Fruit fly (Drosophila melanogaster): Measurements from ENCODE around the gene Cpr67Fa2.

Gene Cpr67Fa2

DNA sequence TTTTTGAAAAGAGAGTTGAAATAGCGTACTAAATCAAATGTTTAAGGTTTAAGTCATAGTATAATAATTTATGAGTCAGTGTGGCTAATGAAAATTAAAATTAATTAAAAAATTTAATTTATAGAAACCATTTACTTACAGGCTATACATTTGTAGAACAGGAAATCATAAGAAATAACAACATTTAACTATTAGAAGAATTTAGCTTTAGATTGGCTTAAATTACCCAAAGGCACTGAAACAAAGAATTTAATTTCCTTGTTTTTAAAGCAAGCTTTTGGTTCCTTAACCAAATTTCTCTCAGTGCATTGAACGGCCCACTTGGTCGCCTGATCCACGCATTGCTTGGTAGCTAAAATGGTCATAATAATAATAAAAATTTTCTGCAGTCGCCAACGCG is 11.9 kb downstream of the Cpr67Fa2 start (continued):
- TF ChIP-seq fd59A (GFP tag; optimal IDR thresholded peaks at IDR 0.05) (no peak), achi (GFP tag; optimal IDR thresholded peaks at IDR 0.05) (peak; percentile 4), CG34406 (GFP tag; optimal IDR thresholded peaks at IDR 0.05) (no peak), svp (GFP tag) (peak; percentile 68), lz (GFP tag; optimal IDR thresholded peaks at IDR 0.05) (no peak), Hr38 (GFP tag; optimal IDR thresholded peaks at IDR 0.05) (no peak), CG16779 (tag; optimal IDR thresholded peaks at IDR 0.05) (peak; percentile 13), CG3919 (GFP tag; optimal IDR thresholded peaks at IDR 0.05) (no peak), pdm3 (GFP tag; optimal IDR thresholded peaks at IDR 0.05) (no peak), Ets21C (GFP tag; optimal IDR thresholded peaks at IDR 0.05) (no peak), acj6 (GFP tag; optimal IDR thresholded peaks at IDR 0.05) (peak; percentile 23), CG6163 (GFP tag; IDR thresholded peaks at IDR 0.05) (no peak; the same call in 2 of the 3 replicates), OdsH (GFP tag; optimal IDR thresholded peaks at IDR 0.05) (peak; percentile 32), vri (GFP tag; optimal IDR thresholded peaks at IDR 0.05) (no peak), CG10631 (GFP tag; optimal IDR thresholded peaks at IDR 0.05) (peak; percentile 38), fd85E (GFP tag; optimal IDR thresholded peaks at IDR 0.05) (no peak), CG8319 (GFP tag; optimal IDR thresholded peaks at IDR 0.05) (no peak), Blimp-1 (GFP tag; optimal IDR thresholded peaks at IDR 0.05) (no peak), CG11762 (GFP tag; optimal IDR thresholded peaks at IDR 0.05; ENCODE audit: insufficient read depth) (no peak), Lpt (GFP tag; optimal IDR thresholded peaks at IDR 0.05) (peak; percentile 13), Eip93F (GFP tag; optimal IDR thresholded peaks at IDR 0.05) (no peak), Eip75B (GFP tag; optimal IDR thresholded peaks at IDR 0.05) (no peak), Met (GFP tag; optimal IDR thresholded peaks at IDR 0.05) (no peak), CG1621 (tag; optimal IDR thresholded peaks at IDR 0.05) (no peak), CG8119 (GFP tag; IDR thresholded peaks at IDR 0.05) (peak; percentile 53; the same call in 2 of the 3 replicates), Hr39 (GFP tag; optimal IDR thresholded peaks at IDR 0.05) (no peak), spab (GFP tag; optimal IDR thresholded peaks at IDR 0.05) (no peak), cyc (GFP tag; optimal IDR thresholded peaks at IDR 0.05) (peak; percentile 6)

DNA sequence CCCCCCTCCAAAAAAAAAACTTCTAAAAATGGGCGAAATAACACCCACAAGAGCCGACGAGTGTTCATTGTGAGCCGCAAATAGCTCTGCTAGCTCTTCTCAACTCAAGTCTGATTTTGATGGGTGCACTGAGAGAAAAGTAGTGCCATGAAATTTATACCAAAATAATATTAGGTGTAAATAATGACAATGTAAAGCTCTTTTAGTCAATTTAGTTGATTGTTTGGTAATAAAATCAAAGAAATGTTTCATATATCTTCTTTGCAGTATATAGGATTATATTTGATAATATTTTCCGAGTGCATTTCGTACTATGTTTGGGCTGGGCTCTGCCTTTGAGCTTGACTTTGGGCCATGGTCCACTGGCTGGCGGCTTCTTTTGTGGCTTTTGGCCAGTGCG is 13.3 kb downstream of the Cpr67Fa2 start:
- TF ChIP-seq CG7368 (GFP tag; optimal IDR thresholded peaks at IDR 0.05): no peak
- TF ChIP-seq pdm3 (GFP tag; optimal IDR thresholded peaks at IDR 0.05): no peak
- no peak for TF ChIP-seq CG6792 (GFP tag; optimal IDR thresholded peaks at IDR 0.05)
- peak; percentile 49 for TF ChIP-seq CG3919 (GFP tag; optimal IDR thresholded peaks at IDR 0.05)
- TF ChIP-seq dac (GFP tag; optimal IDR thresholded peaks at IDR 0.05): no peak
- no peak for TF ChIP-seq ss (GFP tag; optimal IDR thresholded peaks at IDR 0.05)
- no peak for TF ChIP-seq Gug (GFP tag; IDR thresholded peaks at IDR 0.05)
- no peak for TF ChIP-seq CG34406 (GFP tag; optimal IDR thresholded peaks at IDR 0.05)
- no peak for TF ChIP-seq salr (GFP tag; optimal IDR thresholded peaks at IDR 0.05)
- no peak for TF ChIP-seq CG16779 (tag; optimal IDR thresholded peaks at IDR 0.05)
- peak; percentile 40 for TF ChIP-seq Ets96B (tag; optimal IDR thresholded peaks at IDR 0.05)
- TF ChIP-seq Eip78C (GFP tag): peak; percentile 57
- TF ChIP-seq OdsH (GFP tag; optimal IDR thresholded peaks at IDR 0.05): peak; percentile 16
- peak; percentile 46 for TF ChIP-seq CG10631 (GFP tag; optimal IDR thresholded peaks at IDR 0.05)
- TF ChIP-seq CG3032 (tag; optimal IDR thresholded peaks at IDR 0.05): peak; percentile 40
- TF ChIP-seq Met (GFP tag; optimal IDR thresholded peaks at IDR 0.05): no peak
- TF ChIP-seq CG6808 (GFP tag; optimal IDR thresholded peaks at IDR 0.05): peak; percentile 24
- peak; percentile 9 for TF ChIP-seq esn (GFP tag; optimal IDR thresholded peaks at IDR 0.05)
- peak; percentile 70; the same call in 2 of the 3 replicates for TF ChIP-seq CG6163 (GFP tag; IDR thresholded peaks at IDR 0.05)
- peak; percentile 12 for TF ChIP-seq Lpt (GFP tag; optimal IDR thresholded peaks at IDR 0.05)
- no peak for TF ChIP-seq CG6854 (GFP tag; optimal IDR thresholded peaks at IDR 0.05)
- TF ChIP-seq Eip75B (GFP tag; optimal IDR thresholded peaks at IDR 0.05): peak; percentile 11
- TF ChIP-seq spab (GFP tag; optimal IDR thresholded peaks at IDR 0.05): peak; percentile 26
- no peak for TF ChIP-seq CG9139 (GFP tag; optimal IDR thresholded peaks at IDR 0.05)
- TF ChIP-seq CG32006 (GFP tag; optimal IDR thresholded peaks at IDR 0.05): peak; percentile 36
- peak; percentile 41 for TF ChIP-seq CG10669 (GFP tag; optimal IDR thresholded peaks at IDR 0.05)
- TF ChIP-seq acj6 (GFP tag; optimal IDR thresholded peaks at IDR 0.05): peak; percentile 2

Measured in whole organism, prepupa.